Worm (Caenorhabditis elegans): ENCODE results near the gene K05F6.12.
"Not testable (repeated sequence)": the region's sequence is repeated elsewhere in the genome, so short reads cannot be mapped to it uniquely, and the experiment has no call there.

- not testable (repeated sequence) for TF ChIP-seq W03F9.2, dao-5 (tag; optimal IDR thresholded peaks at IDR 0.05)
Measured at ce11 chrII:1556217-1556616, 10.5 kb downstream of the K05F6.12 start, which contains the start of the genes fbxb-54 and fbxb-50.

Measured in whole organism, L4/young adult.